Worm (Caenorhabditis elegans) whole organism, early embryonic: ENCODE results near the gene C47E12.2.

Source experiments
- B0310.2 ChIP-seq: sonication (generic microtip); optimal IDR thresholded peaks from 2 replicates; lab custom pipeline; 2016; ENCODE audit warnings: mild to moderate bottlenecking, missing genetic modification characterization, missing compliant biosample characterization
- F13C5.2 ChIP-seq: sonication (generic microtip); optimal IDR thresholded peaks from 2 replicates; lab custom pipeline; 2017; ENCODE audit warnings: mild to moderate bottlenecking, missing genetic modification characterization, inconsistent platforms, missing compliant biosample characterization
- aly-1 ChIP-seq: sonication (generic microtip); optimal IDR thresholded peaks from 2 replicates; lab custom pipeline; 2016; ENCODE audit warnings: missing genetic modification characterization, missing compliant biosample characterization
- ama-1 ChIP-seq: fragments of 150-350 bp; optimal IDR thresholded peaks from 2 replicates; lab custom pipeline; 2014
- ceh-13 ChIP-seq: fragments of 200-800 bp; sonication (Bioruptor generic); optimal IDR thresholded peaks from 2 replicates; lab custom pipeline; 2018; ENCODE audit warnings: mild to moderate bottlenecking, missing genetic modification characterization, missing compliant biosample characterization
- ets-7 ChIP-seq: sonication (generic microtip); optimal IDR thresholded peaks from 2 replicates; lab custom pipeline; 2016; ENCODE audit warnings: missing genotype, missing genetic modification characterization, missing compliant biosample characterization
- hmbx-1 ChIP-seq: sonication (generic microtip); optimal IDR thresholded peaks from 2 replicates; lab custom pipeline; 2016; ENCODE audit warnings: mild to moderate bottlenecking, missing genetic modification characterization, missing compliant biosample characterization
- hnd-1 ChIP-seq: sonication (generic microtip); optimal IDR thresholded peaks from 2 replicates; lab custom pipeline; 2016; ENCODE audit warnings: missing genetic modification characterization, missing compliant biosample characterization
- sea-1 ChIP-seq: fragments of 200-800 bp; sonication (Bioruptor generic); conservative IDR thresholded peaks from 2 replicates; pipeline ENCODE4 v1.3.6; 2022; ENCODE audit warnings: missing genetic modification characterization, missing compliant biosample characterization
- tbx-11 ChIP-seq: fragments of 200-800 bp; sonication (Bioruptor generic); IDR thresholded peaks from 2 replicates; pipeline ENCODE4 v1.3.6; 2022; ENCODE audit warnings: missing genetic modification characterization, missing compliant biosample characterization
- tbx-37 ChIP-seq: fragments of 200-800 bp; sonication (Bioruptor generic); conservative IDR thresholded peaks from 2 replicates; pipeline ENCODE4 v1.3.6; 2022; ENCODE audit warnings: missing genetic modification reagents, missing genetic modification characterization, missing compliant biosample characterization

ce11 chrIV:9972629-9973028, 30.7 kb downstream of the C47E12.2 start, which contains the start of the genes C47E12.12 and C47E12.10:
- TF ChIP-seq tbx-11 (no peak), ama-1 (lab: Kevin White, UChicago) (no peak), B0310.2 (tag; lab: Kevin White, UChicago) (no peak), hmbx-1 (no peak), hnd-1 (tag; lab: Kevin White, UChicago) (no peak), aly-1 (tag; lab: Kevin White, UChicago) (no peak), sea-1 (GFP tag; lab: Robert Waterston, UW) (no peak), ceh-13 (GFP tag; lab: Kevin White, UChicago) (no peak), ets-7 (tag; lab: Kevin White, UChicago) (no peak), F13C5.2 (no peak), tbx-37 (GFP tag; lab: Robert Waterston, UW) (no peak)
